Worm (Caenorhabditis elegans) whole organism, L4 larva: ENCODE results near the gene C17C3.24.

Source experiments
- F10B5.3 ChIP-seq: sonication (generic microtip); optimal IDR thresholded peaks from 2 replicates; lab custom pipeline; 2016; ENCODE audit warnings: mild to moderate bottlenecking, missing genetic modification characterization, missing compliant biosample characterization
- ZK546.5 ChIP-seq, 2 experiments: sonication (generic microtip); optimal IDR thresholded peaks; 2 replicates each; lab custom pipeline; 2017; ENCODE audit warnings: missing biosample characterization in 2 of 2, missing genetic modification characterization in 2 of 2
- arid-1 ChIP-seq: fragments of 200-800 bp; sonication (Bioruptor generic); conservative IDR thresholded peaks from 2 replicates; pipeline ENCODE4 v1.3.6; 2022; ENCODE audit warnings: missing genetic modification reagents, missing genetic modification characterization, missing compliant biosample characterization
- attf-4 ChIP-seq: sonication (generic microtip); optimal IDR thresholded peaks from 3 replicates; lab custom pipeline; 2017; ENCODE audit warnings: missing biosample characterization, missing genetic modification characterization
- daf-8 ChIP-seq: fragments of 200-800 bp; sonication (Bioruptor generic); IDR thresholded peaks from 2 replicates; pipeline ENCODE4 v1.3.6; 2022; ENCODE audit warnings: missing genetic modification characterization, missing compliant biosample characterization
- duxl-1 ChIP-seq: sonication (generic microtip); optimal IDR thresholded peaks from 2 replicates; lab custom pipeline; 2016; ENCODE audit warnings: mild to moderate bottlenecking, missing genetic modification characterization, moderate library complexity, missing compliant biosample characterization; ENCODE audit not compliant: poor library complexity
- hif-1 ChIP-seq, 2 experiments: sonication (generic microtip); optimal IDR thresholded peaks; 2 replicates each; lab custom pipeline; 2016 to 2017; ENCODE audit warnings: missing compliant biosample characterization in 2 of 2, missing genetic modification characterization in 2 of 2, missing genetic modification reagents in 2 of 2, missing genotype in 2 of 2, mild to moderate bottlenecking in 1 of 2
- lin-13 ChIP-seq: fragments of 150-350 bp; optimal IDR thresholded peaks from 2 replicates; lab custom pipeline; 2014; ENCODE audit warnings: missing biosample characterization, missing genetic modification reagents, missing genetic modification characterization
- mdt-29 ChIP-seq: fragments of 200-800 bp; sonication (Bioruptor generic); IDR thresholded peaks from 2 replicates; pipeline ENCODE4 v1.3.6; 2022; ENCODE audit warnings: missing genetic modification reagents, missing genetic modification characterization, missing compliant biosample characterization
- mxl-2 ChIP-seq: fragments of 200-800 bp; sonication (Bioruptor generic); conservative IDR thresholded peaks from 2 replicates; pipeline ENCODE4 v1.3.6; 2022; ENCODE audit warnings: missing genetic modification reagents, missing genetic modification characterization, missing compliant biosample characterization
- nhr-11 ChIP-seq: fragments of 150-350 bp; optimal IDR thresholded peaks from 2 replicates; lab custom pipeline; 2014; ENCODE audit warnings: missing biosample characterization, missing genetic modification characterization
- php-3 ChIP-seq: fragments of 200-800 bp; sonication (Bioruptor generic); IDR thresholded peaks from 2 replicates; pipeline ENCODE4 v1.3.6; 2022; ENCODE audit warnings: missing genetic modification reagents, missing genetic modification characterization, missing compliant biosample characterization
- spr-1 ChIP-seq: sonication (generic microtip); optimal IDR thresholded peaks from 2 replicates; lab custom pipeline; 2016; ENCODE audit warnings: mild to moderate bottlenecking, missing genetic modification characterization, missing compliant biosample characterization
- vab-7 ChIP-seq: fragments of 200-800 bp; sonication (Bioruptor generic); IDR thresholded peaks from 2 replicates; pipeline ENCODE4 v1.3.6; 2022; ENCODE audit warnings: missing genetic modification reagents, missing genetic modification characterization, missing compliant biosample characterization
- zfp-2 ChIP-seq: sonication (generic microtip); optimal IDR thresholded peaks from 2 replicates; lab custom pipeline; 2016; ENCODE audit warnings: mild to moderate bottlenecking, missing genetic modification characterization, missing compliant biosample characterization
- ztf-7 ChIP-seq: fragments of 150-350 bp; optimal IDR thresholded peaks from 2 replicates; lab custom pipeline; 2014; ENCODE audit warnings: missing biosample characterization, missing genetic modification characterization

Gene C17C3.24

ce11 chrII:5494405-5494804 is 47.2 kb downstream of the C17C3.24 start, which contains the start of gene F12A10.6:
TSS of gene F12A10.6 (minus strand) at chrII:5494505.
- TF ChIP-seq php-3 (GFP tag; lab: Robert Waterston, UW), result no peak
- TF ChIP-seq duxl-1 (tag; lab: Kevin White, UChicago), result no peak
- TF ChIP-seq nhr-11 (tag; lab: Kevin White, UChicago), result no peak
- no peak for TF ChIP-seq mdt-29 (GFP tag; lab: Robert Waterston, UW)
- TF ChIP-seq ZK546.5 (tag; optimal IDR thresholded peaks at IDR 0.05; lab: Kevin White, UChicago), result no peak
- no peak for TF ChIP-seq lin-13 (GFP tag; lab: Kevin White, UChicago)
- TF ChIP-seq mxl-2, result no peak
- TF ChIP-seq ztf-7 (tag; lab: Kevin White, UChicago), result no peak
- TF ChIP-seq hif-1 (tag; optimal IDR thresholded peaks at IDR 0.05; lab: Kevin White, UChicago), result no peak
- no peak for TF ChIP-seq vab-7 (GFP tag; lab: Robert Waterston, UW)
- TF ChIP-seq arid-1, result no peak
- TF ChIP-seq daf-8 (GFP tag; lab: Robert Waterston, UW), result no peak
- TF ChIP-seq attf-4 (tag; lab: Kevin White, UChicago), result no peak
- TF ChIP-seq F10B5.3 (tag; lab: Kevin White, UChicago), result no peak
- TF ChIP-seq spr-1 (tag; lab: Kevin White, UChicago), result no peak
- no peak for TF ChIP-seq zfp-2 (tag; lab: Kevin White, UChicago)
- TF ChIP-seq, all 104 proteins: peak for 0
